Worm (Caenorhabditis elegans): ENCODE measurements around the gene mlp-1.

mlp-1 gene

ce11 chrIII:5975005-5975730 is at the start of gene mlp-1:
Gene mlp-1 (minus strand): TSS chrIII:5975055.
- TF ChIP-seq cog-1 (tag; optimal IDR thresholded peaks at IDR 0.05) (no peak), tab-1 (GFP tag; IDR thresholded peaks at IDR 0.05) (no peak), klf-2 (GFP tag; conservative IDR thresholded peaks at IDR 0.05) (no peak), ztf-29 (GFP tag; IDR thresholded peaks at IDR 0.05) (no peak), ztf-23 (GFP tag; IDR thresholded peaks at IDR 0.05) (no peak)

- TF ChIP-seq med-1 (GFP tag; optimal IDR thresholded peaks at IDR 0.05; ENCODE audit: insufficient read depth) (no peak), ztf-23 (GFP tag; IDR thresholded peaks at IDR 0.05) (no peak), cog-1 (tag; optimal IDR thresholded peaks at IDR 0.05) (no peak), tab-1 (GFP tag; IDR thresholded peaks at IDR 0.05) (no peak), ztf-29 (GFP tag; IDR thresholded peaks at IDR 0.05) (no peak), ref-1 (GFP tag; conservative IDR thresholded peaks at IDR 0.05) (no peak), flt-1 (GFP tag; IDR thresholded peaks at IDR 0.05) (no peak)
Measured at ce11 chrIII:6019512-6020209, 44.8 kb upstream of the mlp-1 start, which contains the start of the genes npp-10 and cyk-3. Gene npp-10 (minus strand): TSS chrIII:6019562. Gene cyk-3 (plus strand): TSS chrIII:6020159.

ce11 chrIII:6013027-6013426 is 38.2 kb upstream of the mlp-1 start:
- TF ChIP-seq ztf-29 (GFP tag; IDR thresholded peaks at IDR 0.05) (peak; percentile 10; the same call in 1 of the 2 replicates), flt-1 (GFP tag; IDR thresholded peaks at IDR 0.05) (peak; percentile 20; the same call in 1 of the 2 replicates), ztf-23 (GFP tag; IDR thresholded peaks at IDR 0.05) (0 out of 2 replicates have a peak, but pooled peaks have one; percentile 10)

ce11 chrIII:6011310-6011709 is 36.5 kb upstream of the mlp-1 start:
- TF ChIP-seq ref-1 (GFP tag; conservative IDR thresholded peaks at IDR 0.05) (no peak), ztf-23 (GFP tag; IDR thresholded peaks at IDR 0.05) (no peak), cog-1 (tag; optimal IDR thresholded peaks at IDR 0.05) (no peak), T22C8.4 (GFP tag; IDR thresholded peaks at IDR 0.05) (no peak), med-1 (GFP tag; optimal IDR thresholded peaks at IDR 0.05; ENCODE audit: insufficient read depth) (no peak), tab-1 (GFP tag; IDR thresholded peaks at IDR 0.05) (no peak), flt-1 (GFP tag; IDR thresholded peaks at IDR 0.05) (no peak), ztf-29 (GFP tag; IDR thresholded peaks at IDR 0.05) (no peak), klf-2 (GFP tag; conservative IDR thresholded peaks at IDR 0.05) (no peak)

- TF ChIP-seq flt-1 (GFP tag; IDR thresholded peaks at IDR 0.05), result no peak
- TF ChIP-seq med-1 (GFP tag; optimal IDR thresholded peaks at IDR 0.05; ENCODE audit: insufficient read depth), result no peak
- no peak for TF ChIP-seq ztf-29 (GFP tag; IDR thresholded peaks at IDR 0.05)
- no peak for TF ChIP-seq T22C8.4 (GFP tag; IDR thresholded peaks at IDR 0.05)
- TF ChIP-seq cog-1 (tag; optimal IDR thresholded peaks at IDR 0.05), result no peak
- no peak for TF ChIP-seq ztf-23 (GFP tag; IDR thresholded peaks at IDR 0.05)
- TF ChIP-seq ref-1 (GFP tag; conservative IDR thresholded peaks at IDR 0.05), result no peak
- no peak for TF ChIP-seq tab-1 (GFP tag; IDR thresholded peaks at IDR 0.05)
Measured at ce11 chrIII:6008989-6009610, 34.2 kb upstream of the mlp-1 start, which contains the start of the genes gcna-1 and eftu-2. Gene gcna-1 (minus strand): TSS chrIII:6009084. Gene eftu-2 (plus strand): TSS chrIII:6009560.

ce11 chrIII:6006453-6006852 is 31.6 kb upstream of the mlp-1 start:
- no peak for TF ChIP-seq ztf-23 (GFP tag; IDR thresholded peaks at IDR 0.05)
- no peak for TF ChIP-seq T22C8.4 (GFP tag; IDR thresholded peaks at IDR 0.05)
- TF ChIP-seq tab-1 (GFP tag; IDR thresholded peaks at IDR 0.05), result no peak
- TF ChIP-seq flt-1 (GFP tag; IDR thresholded peaks at IDR 0.05), result no peak
- no peak for TF ChIP-seq ztf-29 (GFP tag; IDR thresholded peaks at IDR 0.05)
- no peak for TF ChIP-seq ref-1 (GFP tag; conservative IDR thresholded peaks at IDR 0.05)

ce11 chrIII:6002024-6002423 is 27.2 kb upstream of the mlp-1 start:
- TF ChIP-seq tab-1 (GFP tag; IDR thresholded peaks at IDR 0.05), result no peak
- TF ChIP-seq ref-1 (GFP tag; conservative IDR thresholded peaks at IDR 0.05), result no peak
- no peak for TF ChIP-seq T22C8.4 (GFP tag; IDR thresholded peaks at IDR 0.05)
- no peak for TF ChIP-seq med-1 (GFP tag; optimal IDR thresholded peaks at IDR 0.05; ENCODE audit: insufficient read depth)

- no peak for TF ChIP-seq ztf-29 (GFP tag; IDR thresholded peaks at IDR 0.05)
- TF ChIP-seq flt-1 (GFP tag; IDR thresholded peaks at IDR 0.05), result no peak
- no peak for TF ChIP-seq T22C8.4 (GFP tag; IDR thresholded peaks at IDR 0.05)
- no peak for TF ChIP-seq tab-1 (GFP tag; IDR thresholded peaks at IDR 0.05)
- no peak for TF ChIP-seq ztf-23 (GFP tag; IDR thresholded peaks at IDR 0.05)
Measured at ce11 chrIII:5999629-6000028, 24.8 kb upstream of the mlp-1 start.

ce11 chrIII:5998640-5999039 is 23.8 kb upstream of the mlp-1 start:
- no peak for TF ChIP-seq tab-1 (GFP tag; IDR thresholded peaks at IDR 0.05)
- no peak for TF ChIP-seq flt-1 (GFP tag; IDR thresholded peaks at IDR 0.05)

ce11 chrIII:5992913-5993312 is 18.1 kb upstream of the mlp-1 start, which contains the start of gene T04C9.1:
Gene T04C9.1 (plus strand): TSS chrIII:5993213.
- TF ChIP-seq ztf-29 (GFP tag; IDR thresholded peaks at IDR 0.05) (no peak), klf-2 (GFP tag; conservative IDR thresholded peaks at IDR 0.05) (no peak), cog-1 (tag; optimal IDR thresholded peaks at IDR 0.05) (no peak), ztf-23 (GFP tag; IDR thresholded peaks at IDR 0.05) (no peak), tab-1 (GFP tag; IDR thresholded peaks at IDR 0.05) (no peak), T22C8.4 (GFP tag; IDR thresholded peaks at IDR 0.05) (no peak), med-1 (GFP tag; optimal IDR thresholded peaks at IDR 0.05; ENCODE audit: insufficient read depth) (no peak), ref-1 (GFP tag; conservative IDR thresholded peaks at IDR 0.05) (no peak), flt-1 (GFP tag; IDR thresholded peaks at IDR 0.05) (no peak)
